Worm (Caenorhabditis elegans): ENCODE results near the gene W07G4.5.

The W07G4.5 gene

ce11 chrV:13003378-13003777, 44.4 kb upstream of the W07G4.5 start (continued):
- TF ChIP-seq mxl-1 (tag; optimal IDR thresholded peaks at IDR 0.05) = peak; percentile 62
- TF ChIP-seq hlh-12 (tag; optimal IDR thresholded peaks at IDR 0.05) = peak; percentile 2
- TF ChIP-seq F33H1.4 (GFP tag; IDR thresholded peaks at IDR 0.05) = no peak
- no peak for TF ChIP-seq bed-2 (GFP tag; IDR thresholded peaks at IDR 0.05)
- TF ChIP-seq mcd-1 (GFP tag; IDR thresholded peaks at IDR 0.05) = peak; percentile 59
- peak; percentile 85 for TF ChIP-seq nfyb-1 (GFP tag; IDR thresholded peaks at IDR 0.05)
- no peak for TF ChIP-seq tlf-1 (GFP tag; optimal IDR thresholded peaks at IDR 0.05)
- peak; percentile 38 for TF ChIP-seq lsl-1 (GFP tag; optimal IDR thresholded peaks at IDR 0.05)
- TF ChIP-seq F49E8.2 (tag; optimal IDR thresholded peaks at IDR 0.05; ENCODE audit: insufficient read depth) = peak; percentile 67
- TF ChIP-seq ZK185.1 (tag; optimal IDR thresholded peaks at IDR 0.05; ENCODE audit: poor library complexity, severe bottlenecking) = peak; percentile 80
- 0 out of 2 replicates have a peak, but pooled peaks have one; percentile 42 for TF ChIP-seq lir-1 (GFP tag; conservative IDR thresholded peaks at IDR 0.05)
- TF ChIP-seq dox-1 (GFP tag; IDR thresholded peaks at IDR 0.05) = peak; percentile 72; the same call in 1 of the 2 replicates
- TF ChIP-seq egl-18 (GFP tag; IDR thresholded peaks at IDR 0.05) = no peak
- peak; percentile 90 for TF ChIP-seq rpc-1 (optimal IDR thresholded peaks at IDR 0.05)
- TF ChIP-seq rpc-1 (tag; optimal IDR thresholded peaks at IDR 0.05) = peak; percentile 77
- peak; percentile 69 for TF ChIP-seq atf-7 (tag; optimal IDR thresholded peaks at IDR 0.05)
- TF ChIP-seq fkh-3 (tag; optimal IDR thresholded peaks at IDR 0.05) = peak; percentile 71
- peak; percentile 10 to 55 for TF ChIP-seq let-607 (tag; optimal IDR thresholded peaks at IDR 0.05)
- peak; percentile 43 for TF ChIP-seq nhr-80 (tag; optimal IDR thresholded peaks at IDR 0.05)
- TF ChIP-seq dpff-1 (tag; optimal IDR thresholded peaks at IDR 0.05) = no peak
- peak; percentile 67 for TF ChIP-seq mes-4 (tag; optimal IDR thresholded peaks at IDR 0.05)
- TF ChIP-seq K11D2.4 (GFP tag; IDR thresholded peaks at IDR 0.05) = no peak
- peak; percentile 62 for TF ChIP-seq ztf-18 (tag; optimal IDR thresholded peaks at IDR 0.05)
- TF ChIP-seq snpc-3.4 (tag; optimal IDR thresholded peaks at IDR 0.05) = peak; percentile 92
- peak; percentile 63 for TF ChIP-seq lin-54 (GFP tag; optimal IDR thresholded peaks at IDR 0.05)
- TF ChIP-seq snpc-1.3 (tag; optimal IDR thresholded peaks at IDR 0.05; ENCODE audit: insufficient read depth) = peak; percentile 85
- no peak for TF ChIP-seq F55B11.4 (tag; optimal IDR thresholded peaks at IDR 0.05; ENCODE audit: borderline replicate concordance, insufficient read depth)

DNA sequence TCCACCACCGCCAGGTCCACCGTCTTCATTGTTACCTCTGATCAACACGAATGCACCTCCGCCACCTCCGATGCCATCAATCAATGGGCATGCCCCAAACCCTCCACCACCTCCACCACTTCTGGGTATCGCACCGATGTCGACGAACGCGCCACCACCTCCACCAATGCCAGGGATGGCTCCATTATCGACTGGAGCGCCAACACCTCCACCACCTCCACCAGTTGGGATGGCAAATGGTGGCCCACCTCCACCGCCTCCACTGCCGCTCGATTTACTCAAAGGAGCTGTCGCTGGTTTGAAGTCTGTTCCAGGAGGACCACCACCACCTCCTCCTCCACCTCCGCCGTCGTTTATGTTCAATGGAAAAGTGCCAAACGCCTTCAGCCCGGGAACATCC, 43.4 kb upstream of the W07G4.5 start:
- TF ChIP-seq F33H1.4 (GFP tag; IDR thresholded peaks at IDR 0.05) (no peak), dpl-1 (GFP tag; optimal IDR thresholded peaks at IDR 0.05) (no peak), egrh-3 (GFP tag; IDR thresholded peaks at IDR 0.05) (peak; percentile 69), zfh-2 (GFP tag; conservative IDR thresholded peaks at IDR 0.05) (peak; percentile 88), repo-1 (tag; optimal IDR thresholded peaks at IDR 0.05) (no peak), ceh-100 (GFP tag; IDR thresholded peaks at IDR 0.05) (no peak), D2030.7 (GFP tag; IDR thresholded peaks at IDR 0.05) (peak; percentile 24; the same call in 1 of the 2 replicates), B0019.2 (GFP tag; conservative IDR thresholded peaks at IDR 0.05) (no peak), K11D2.4 (GFP tag; IDR thresholded peaks at IDR 0.05) (0 out of 2 replicates have a peak, but pooled peaks have one; percentile 11), madf-10 (tag; optimal IDR thresholded peaks at IDR 0.05) (no peak), Y79H2A.3 (GFP tag; conservative IDR thresholded peaks at IDR 0.05) (no peak), T07F8.4 (tag; optimal IDR thresholded peaks at IDR 0.05) (no peak), egl-44 (GFP tag; IDR thresholded peaks at IDR 0.05) (no peak), B0336.3 (GFP tag; IDR thresholded peaks at IDR 0.05) (no peak), F37B4.10 (GFP tag; IDR thresholded peaks at IDR 0.05) (0 out of 2 replicates have a peak, but pooled peaks have one; percentile 25), lin-26 (GFP tag; IDR thresholded peaks at IDR 0.05) (0 out of 2 replicates have a peak, but pooled peaks have one; percentile 34)
